Fruit fly (Drosophila melanogaster) whole organism, wandering third instar larva: ENCODE data around the gene CG7542.
A peak's percentile ranks its signal among the peaks of the same experiment; 100 is the strongest.

Experiments
- Abd-B ChIP-seq: fragments of >200 bp; optimal IDR thresholded peaks from 2 replicates; lab custom pipeline; 2017; ENCODE audit warnings: missing biosample characterization, missing genetic modification characterization
- CG32264 ChIP-seq: fragments of 200-800 bp; sonication (Bioruptor generic); optimal IDR thresholded peaks from 2 replicates; lab custom pipeline; 2016; ENCODE audit warnings: missing biosample characterization, missing genetic modification characterization
- CG9705 ChIP-seq: fragments of 200-800 bp; sonication (Bioruptor generic); optimal IDR thresholded peaks from 2 replicates; lab custom pipeline; 2018; ENCODE audit warnings: missing biosample characterization, mild to moderate bottlenecking, missing genetic modification characterization
- CrebA ChIP-seq: fragments of 200-800 bp; sonication (Bioruptor generic); optimal IDR thresholded peaks from 2 replicates; lab custom pipeline; 2016; ENCODE audit warnings: missing biosample characterization, mild to moderate bottlenecking, missing genetic modification characterization, borderline replicate concordance
- Dfd ChIP-seq: fragments of >200 bp; optimal IDR thresholded peaks from 2 replicates; lab custom pipeline; 2017; ENCODE audit warnings: missing biosample characterization, missing genetic modification characterization
- Dif ChIP-seq: fragments of 200-275, 200-300 bp; sonication (Bioruptor generic); optimal IDR thresholded peaks from 2 replicates; lab custom pipeline; 2018; ENCODE audit warnings: missing biosample characterization, missing genetic modification characterization; ENCODE audit not compliant: partially characterized antibody
- GATAd ChIP-seq: sonication (Bioruptor generic); optimal IDR thresholded peaks from 2 replicates; lab custom pipeline; 2016; ENCODE audit warnings: missing biosample characterization, missing genetic modification characterization
- HLH106 ChIP-seq: fragments of 200-800 bp; optimal IDR thresholded peaks from 3 replicates; lab custom pipeline; 2019; ENCODE audit warnings: missing biosample characterization, mild to moderate bottlenecking, missing genetic modification characterization, moderate library complexity
- Hnf4 ChIP-seq: fragments of 200-800 bp; sonication (Bioruptor generic); optimal IDR thresholded peaks from 2 replicates; lab custom pipeline; 2016; ENCODE audit warnings: missing biosample characterization, mild to moderate bottlenecking, missing genetic modification characterization
- Hr78 ChIP-seq: fragments of >200 bp; optimal IDR thresholded peaks from 2 replicates; lab custom pipeline; 2017; ENCODE audit warnings: missing biosample characterization, missing genetic modification characterization
- Hr83 ChIP-seq: fragments of 200-300 bp; sonication (Bioruptor generic); optimal IDR thresholded peaks from 2 replicates; lab custom pipeline; 2016; ENCODE audit warnings: missing biosample characterization, mild to moderate bottlenecking, missing genetic modification characterization, moderate library complexity; ENCODE audit not compliant: poor library complexity, severe bottlenecking
- Jra ChIP-seq: sonication (Bioruptor generic); optimal IDR thresholded peaks from 2 replicates; lab custom pipeline; 2016; ENCODE audit warnings: missing biosample characterization, missing genetic modification characterization
- Mio ChIP-seq: sonication (Bioruptor generic); optimal IDR thresholded peaks from 2 replicates; lab custom pipeline; 2016; ENCODE audit warnings: missing biosample characterization, missing genetic modification characterization
- Myc ChIP-seq: fragments of >200 bp; optimal IDR thresholded peaks from 2 replicates; lab custom pipeline; 2017
- N ChIP-seq: fragments of >200 bp; optimal IDR thresholded peaks from 2 replicates; lab custom pipeline; 2018; ENCODE audit warnings: missing biosample characterization, missing external identifiers, missing genetic modification characterization
- OdsH ChIP-seq: fragments of 200-800 bp; sonication (Bioruptor generic); optimal IDR thresholded peaks from 2 replicates; lab custom pipeline; 2016; ENCODE audit warnings: missing biosample characterization, mild to moderate bottlenecking, missing genetic modification characterization
- Rel ChIP-seq, 2 experiments: fragments of 200-800 bp; sonication (Bioruptor generic) in 1 of 2; optimal IDR thresholded peaks; 2 replicates in 1 of 2; 3 replicates in 1 of 2; lab custom pipeline; 2016 to 2019; ENCODE audit warnings: mild to moderate bottlenecking in 2 of 2, missing biosample characterization in 2 of 2, missing genetic modification characterization in 2 of 2, moderate library complexity in 1 of 2
- Sp1 ChIP-seq: fragments of 200-800 bp; sonication (Bioruptor generic); optimal IDR thresholded peaks from 3 replicates; lab custom pipeline; 2019; ENCODE audit warnings: missing biosample characterization, mild to moderate bottlenecking, missing genetic modification characterization, moderate library complexity
- Vsx2 ChIP-seq: fragments of 200-300, 225-300 bp; sonication (Bioruptor generic); optimal IDR thresholded peaks from 2 replicates; lab custom pipeline; 2018; ENCODE audit warnings: missing biosample characterization, missing genetic modification characterization; ENCODE audit not compliant: partially characterized antibody
- br ChIP-seq: fragments of 200-800 bp; sonication (Bioruptor generic); optimal IDR thresholded peaks from 2 replicates; lab custom pipeline; 2016; ENCODE audit warnings: missing biosample characterization, missing genetic modification characterization
- brk ChIP-seq: fragments of 200-800 bp; sonication (Bioruptor generic); optimal IDR thresholded peaks from 2 replicates; lab custom pipeline; 2016; ENCODE audit warnings: missing biosample characterization, mild to moderate bottlenecking, missing genetic modification characterization
- dl ChIP-seq, 2 experiments: fragments of 175-275, 200-275 bp in 1 of 2; fragments of 200-275 bp in 1 of 2; sonication (Bioruptor generic); optimal IDR thresholded peaks; lab custom pipeline; 2018; ENCODE audit warnings: mild to moderate bottlenecking in 2 of 2, missing biosample characterization in 2 of 2, missing genetic modification characterization in 2 of 2, moderate library complexity in 2 of 2; ENCODE audit not compliant: partially characterized antibody in 2 of 2, insufficient read depth in 1 of 2
- dmrt93B ChIP-seq: fragments of 200-800 bp; sonication (Bioruptor generic); optimal IDR thresholded peaks from 2 replicates; lab custom pipeline; 2018; ENCODE audit warnings: missing biosample characterization, mild to moderate bottlenecking, missing genetic modification characterization
- dsf ChIP-seq: sonication (Bioruptor generic); optimal IDR thresholded peaks from 2 replicates; lab custom pipeline; 2016; ENCODE audit warnings: missing biosample characterization, missing genetic modification characterization, borderline replicate concordance
- ey ChIP-seq: fragments of 200-800 bp; sonication (Bioruptor generic); optimal IDR thresholded peaks from 2 replicates; lab custom pipeline; 2016; ENCODE audit warnings: missing biosample characterization, missing genetic modification characterization
- foxo ChIP-seq, 2 experiments: fragments of 200-800 bp; sonication (Bioruptor generic); optimal IDR thresholded peaks; 2 replicates in 1 of 2; 3 replicates in 1 of 2; lab custom pipeline; 2016 to 2017; ENCODE audit warnings: missing biosample characterization in 2 of 2, missing genetic modification characterization in 2 of 2
- fru ChIP-seq: fragments of 200-800 bp; sonication (Bioruptor generic); optimal IDR thresholded peaks from 3 replicates; lab custom pipeline; 2016; ENCODE audit warnings: missing biosample characterization, mild to moderate bottlenecking, missing genetic modification characterization
- h ChIP-seq: fragments of 200-800 bp; sonication (Bioruptor generic); optimal IDR thresholded peaks from 3 replicates; lab custom pipeline; 2016; ENCODE audit warnings: missing biosample characterization, mild to moderate bottlenecking, missing genetic modification characterization
- jim ChIP-seq: fragments of 175-275, 200-325 bp; sonication (Bioruptor generic); optimal IDR thresholded peaks from 2 replicates; lab custom pipeline; 2016; ENCODE audit warnings: missing biosample characterization, mild to moderate bottlenecking, missing genetic modification characterization
- lola ChIP-seq: fragments of >200 bp; optimal IDR thresholded peaks from 2 replicates; lab custom pipeline; 2017; ENCODE audit warnings: missing biosample characterization, missing genetic modification characterization
- pan ChIP-seq: fragments of >200 bp; optimal IDR thresholded peaks from 2 replicates; lab custom pipeline; 2017
- psq ChIP-seq: fragments of 200-800 bp; sonication (Bioruptor generic); optimal IDR thresholded peaks from 3 replicates; lab custom pipeline; 2017; ENCODE audit warnings: missing biosample characterization, mild to moderate bottlenecking, missing genetic modification characterization, moderate library complexity
- rgr ChIP-seq: fragments of 200-800 bp; sonication (Bioruptor generic); optimal IDR thresholded peaks from 3 replicates; lab custom pipeline; 2016; ENCODE audit warnings: missing biosample characterization, mild to moderate bottlenecking, missing genetic modification characterization
- sage ChIP-seq: fragments of 200-800 bp; sonication (Bioruptor generic); optimal IDR thresholded peaks from 2 replicates; lab custom pipeline; 2016; ENCODE audit warnings: missing biosample characterization, mild to moderate bottlenecking, missing genetic modification characterization
- sv ChIP-seq: fragments of 200-800 bp; sonication (Bioruptor generic); optimal IDR thresholded peaks from 3 replicates; lab custom pipeline; 2016; ENCODE audit warnings: missing biosample characterization, missing genetic modification characterization
- tai ChIP-seq: sonication (Bioruptor generic); optimal IDR thresholded peaks from 2 replicates; lab custom pipeline; 2016; ENCODE audit warnings: missing biosample characterization, missing genetic modification characterization
- usp ChIP-seq: fragments of >200 bp; optimal IDR thresholded peaks from 2 replicates; lab custom pipeline; 2017; ENCODE audit warnings: missing biosample characterization, missing genetic modification characterization
- woc ChIP-seq: sonication (Bioruptor generic); optimal IDR thresholded peaks from 2 replicates; lab custom pipeline; 2016; ENCODE audit warnings: missing biosample characterization, mild to moderate bottlenecking, missing genetic modification characterization

The CG7542 gene

DNA sequence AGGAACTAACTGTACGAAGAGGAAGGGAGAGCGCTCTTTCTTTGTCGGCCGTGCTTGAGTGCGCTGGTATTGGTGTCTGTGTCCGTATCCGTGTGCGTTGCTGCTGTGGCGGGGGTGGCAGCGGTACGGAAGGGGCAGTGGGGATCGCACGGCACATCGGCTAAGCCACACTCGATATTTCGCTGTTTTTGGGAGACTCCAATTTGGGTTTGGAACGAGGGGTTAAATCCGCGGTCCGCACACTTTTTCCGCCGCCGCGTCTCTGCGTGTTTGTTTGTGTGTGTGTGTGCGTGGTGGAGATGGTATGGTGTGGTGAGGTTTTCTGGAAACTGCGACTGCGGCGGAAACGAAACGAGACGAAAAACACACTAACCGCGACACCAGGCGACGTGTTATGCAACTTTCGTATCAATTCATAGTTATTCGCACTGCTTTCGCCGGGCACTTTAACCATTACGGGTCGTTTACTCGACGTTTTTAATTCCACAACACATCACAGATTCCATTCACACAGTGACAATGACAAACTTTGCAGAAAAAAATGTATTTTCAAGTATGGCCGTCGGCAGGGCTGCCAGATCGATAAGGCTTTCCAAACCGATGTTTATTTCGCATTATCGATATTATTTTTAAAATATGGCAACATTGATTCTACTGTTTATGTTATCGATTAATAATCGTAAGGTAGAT, 7.7 kb downstream of the CG7542 start, which contains the start of gene CycT:
CycT (minus strand) TSS at position 574 of the 690 bp plus-strand sequence.
- TF ChIP-seq Hnf4 (GFP tag; lab: Kevin White, UChicago) (peak; percentile 51), dsf (peak; percentile 14), N (GFP tag; lab: Kevin White, UChicago) (peak; percentile 43), Myc (lab: Kevin White, UChicago) (peak; percentile 62), rgr (peak; percentile 46), br (peak; percentile 24), HLH106 (no peak), Sp1 (GFP tag; lab: Kevin White, UChicago) (peak; percentile 68), psq (GFP tag; lab: Kevin White, UChicago) (peak; percentile 30), Jra (peak; percentile 47), jim (GFP tag; lab: Kevin White, UChicago) (no peak), foxo (GFP tag; optimal IDR thresholded peaks at IDR 0.05; lab: Kevin White, UChicago) (peak in 1 of 2 experiments; percentile 43), CG32264 (GFP tag; lab: Kevin White, UChicago) (no peak), brk (no peak)

DNA sequence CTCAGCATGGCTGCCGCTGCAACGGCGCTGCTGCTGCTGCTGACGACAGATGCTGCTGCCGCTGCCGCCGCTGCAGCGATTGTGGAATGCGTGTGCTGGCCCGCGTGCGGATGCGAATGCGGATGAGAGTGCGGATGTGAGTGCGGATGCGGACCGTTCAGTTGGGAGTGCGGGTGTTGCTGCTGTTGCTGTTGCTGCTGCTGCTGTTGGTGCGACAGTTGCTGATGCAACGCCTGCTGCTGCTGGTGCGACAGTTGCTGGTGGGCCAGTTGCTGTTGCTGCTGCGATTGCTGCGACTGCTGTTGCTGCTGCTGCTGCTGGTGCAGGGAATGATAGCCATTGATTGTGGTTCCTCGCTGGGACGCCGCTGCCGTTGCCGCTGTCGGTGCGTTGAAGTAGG, 12.6 kb downstream of the CG7542 start:
- TF ChIP-seq Dfd (GFP tag; lab: Kevin White, UChicago) (peak; percentile 95), CG32264 (GFP tag; lab: Kevin White, UChicago) (no peak), Jra (no peak), CrebA (no peak), ey (GFP tag; lab: Kevin White, UChicago) (no peak), pan (no peak)

DNA sequence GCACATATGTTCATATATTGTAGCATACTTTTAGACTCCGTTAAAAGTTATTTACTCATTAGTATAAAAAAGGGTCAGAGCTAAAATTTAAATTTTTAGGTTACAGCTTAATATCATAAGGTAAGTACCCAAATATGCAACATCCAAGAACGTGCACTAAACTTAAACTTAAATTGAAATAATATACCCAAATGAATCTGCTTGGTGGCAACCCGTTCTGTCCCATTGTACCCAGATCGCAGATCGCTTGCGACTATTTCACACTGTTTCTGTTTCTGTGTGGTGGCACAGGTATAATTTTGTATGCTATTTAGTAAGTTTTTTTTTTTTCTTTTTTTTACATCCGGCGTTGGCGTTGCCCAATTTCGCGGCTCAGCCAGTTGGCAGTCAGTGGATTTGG, 13.5 kb downstream of the CG7542 start:
- TF ChIP-seq Jra (no peak), woc (GFP tag; lab: Kevin White, UChicago) (peak; percentile 40), brk (peak; percentile 14)

DNA sequence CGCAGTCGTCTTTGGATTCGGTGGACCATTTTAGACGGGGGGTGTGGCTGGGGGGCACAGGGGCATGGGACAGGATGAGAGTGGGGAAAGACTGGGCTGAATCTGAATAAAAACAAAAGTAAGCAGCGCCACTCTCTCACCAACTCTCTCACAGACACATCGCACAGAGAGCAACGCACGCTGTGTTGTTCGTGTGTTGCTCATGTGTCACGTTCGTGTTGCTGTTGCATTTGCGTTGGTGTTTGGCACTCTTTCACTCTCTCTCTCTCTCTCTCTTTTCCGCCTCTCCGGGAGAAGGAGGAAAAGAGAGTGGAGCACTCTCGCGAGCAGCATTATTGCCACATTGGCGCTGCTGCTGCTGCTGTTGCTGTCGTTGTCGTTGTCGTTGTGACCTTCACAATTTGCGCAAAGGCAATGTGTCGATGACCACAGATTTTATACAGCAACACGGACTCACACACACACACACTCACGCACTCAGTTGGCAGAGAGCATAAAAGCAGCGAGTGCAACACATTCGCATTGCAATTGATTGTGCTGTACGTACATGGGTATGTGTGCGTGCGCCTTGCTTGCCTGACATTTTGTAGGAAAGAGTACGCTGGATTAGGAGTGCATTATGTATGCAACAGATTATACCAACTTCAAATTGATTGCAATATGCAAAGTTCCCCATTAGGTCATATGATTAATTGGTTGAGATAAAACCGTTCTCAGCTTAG, 14.1 kb downstream of the CG7542 start:
- TF ChIP-seq GATAd (GFP tag; lab: Kevin White, UChicago) (no peak), psq (GFP tag; lab: Kevin White, UChicago) (peak; percentile 68), OdsH (GFP tag; lab: Kevin White, UChicago) (peak; percentile 36), CG9705 (GFP tag; lab: Kevin White, UChicago) (no peak), tai (GFP tag; lab: Kevin White, UChicago) (peak; percentile 43), pan (no peak), Hnf4 (GFP tag; lab: Kevin White, UChicago) (peak; percentile 13), CG32264 (GFP tag; lab: Kevin White, UChicago) (peak; percentile 14), Vsx2 (GFP tag; lab: Kevin White, UChicago) (no peak), h (peak; percentile 70), foxo (GFP tag; optimal IDR thresholded peaks at IDR 0.05; lab: Kevin White, UChicago) (peak in 1 of 2 experiments; percentile 23), jim (GFP tag; lab: Kevin White, UChicago) (no peak), dl (GFP tag; optimal IDR thresholded peaks at IDR 0.05; lab: Kevin White, UChicago; ENCODE audit: insufficient read depth in 1 of 2, partially characterized antibody in 2 of 2) (peak; percentile 95 to 97), fru (peak; percentile 81), CrebA (no peak), brk (peak; percentile 77), ey (GFP tag; lab: Kevin White, UChicago) (no peak), N (GFP tag; lab: Kevin White, UChicago) (peak; percentile 76), dsf (no peak), sv (no peak), usp (GFP tag; lab: Kevin White, UChicago) (no peak), Dif (GFP tag; lab: Kevin White, UChicago) (peak; percentile 97), rgr (peak; percentile 30), Rel (GFP tag; optimal IDR thresholded peaks at IDR 0.05; lab: Kevin White, UChicago) (peak; percentile 83), Rel (tag; optimal IDR thresholded peaks at IDR 0.05; lab: Kevin White, UChicago) (peak; percentile 40), Hr83 (GFP tag; lab: Kevin White, UChicago) (peak; percentile 15), Mio (GFP tag; lab: Kevin White, UChicago) (no peak), HLH106 (no peak), woc (GFP tag; lab: Kevin White, UChicago) (no peak), Hr78 (GFP tag; lab: Kevin White, UChicago) (no peak), Abd-B (GFP tag; lab: Kevin White, UChicago) (no peak), Dfd (GFP tag; lab: Kevin White, UChicago) (no peak), Myc (lab: Kevin White, UChicago) (no peak), dmrt93B (GFP tag; lab: Kevin White, UChicago) (no peak), sage (GFP tag; lab: Kevin White, UChicago) (no peak), Jra (peak; percentile 53), lola (GFP tag; lab: Kevin White, UChicago) (no peak), br (peak; percentile 49), Sp1 (GFP tag; lab: Kevin White, UChicago) (peak; percentile 45)
